Worm (Caenorhabditis elegans) whole organism, young adult: Measurements from ENCODE around the gene F59F5.4.

Experiments
- F33H1.4 ChIP-seq: fragments of 200-800 bp; sonication (Bioruptor generic); IDR thresholded peaks from 2 replicates; pipeline ENCODE4 v1.3.6; 2022; ENCODE audit warnings: missing genetic modification reagents, missing genetic modification characterization, missing compliant biosample characterization
- F49E8.2 ChIP-seq: sonication (generic microtip); optimal IDR thresholded peaks from 3 replicates; lab custom pipeline; 2017; ENCODE audit warnings: missing genetic modification characterization, mild to moderate bottlenecking, missing compliant biosample characterization, antibody characterized with exemption, moderate library complexity; ENCODE audit not compliant: insufficient read depth
- Y95B8A.8 ChIP-seq: fragments of 200-800 bp; sonication (Bioruptor generic); IDR thresholded peaks from 2 replicates; pipeline ENCODE4 v1.3.6; 2022; ENCODE audit warnings: missing genetic modification reagents, missing genetic modification characterization, missing compliant biosample characterization
- bed-2 ChIP-seq: fragments of 200-800 bp; sonication (Bioruptor generic); IDR thresholded peaks from 2 replicates; pipeline ENCODE4 v1.3.6; 2022; ENCODE audit warnings: missing genetic modification reagents, missing genetic modification characterization, missing compliant biosample characterization
- cebp-2 ChIP-seq: fragments of 200-800 bp; sonication (Bioruptor generic); IDR thresholded peaks from 2 replicates; pipeline ENCODE4 v1.3.6; 2022; ENCODE audit warnings: missing genetic modification characterization, missing compliant biosample characterization
- egl-44 ChIP-seq: fragments of 200-800 bp; sonication (Bioruptor generic); IDR thresholded peaks from 2 replicates; pipeline ENCODE4 v1.3.6; 2022; ENCODE audit warnings: missing genetic modification reagents, missing genetic modification characterization, missing compliant biosample characterization
- ets-4 ChIP-seq: fragments of 200-800 bp; sonication (Bioruptor generic); optimal IDR thresholded peaks from 2 replicates; lab custom pipeline; 2018; ENCODE audit warnings: mild to moderate bottlenecking, missing genetic modification characterization, missing compliant biosample characterization
- him-1 ChIP-seq: sonication (generic microtip); optimal IDR thresholded peaks from 2 replicates; lab custom pipeline; 2016; ENCODE audit warnings: missing genotype, missing genetic modification reagents, missing genetic modification characterization, missing compliant biosample characterization
- lin-54 ChIP-seq: fragments of 200-800 bp; sonication (Bioruptor generic); optimal IDR thresholded peaks from 2 replicates; lab custom pipeline; 2018; ENCODE audit warnings: mild to moderate bottlenecking, missing genetic modification characterization, missing compliant biosample characterization
- pha-4 ChIP-seq: fragments of 150-350 bp; sonication (generic microtip); optimal IDR thresholded peaks from 2 replicates; lab custom pipeline; 2014; ENCODE audit warnings: missing biosample characterization, missing genetic modification reagents, missing genetic modification characterization
- rcor-1 ChIP-seq: fragments of 200-800 bp; sonication (Bioruptor generic); IDR thresholded peaks from 2 replicates; pipeline ENCODE4 v1.3.6; 2022; ENCODE audit warnings: missing genetic modification reagents, missing genetic modification characterization, missing compliant biosample characterization
- snpc-3.4 ChIP-seq: sonication (generic microtip); optimal IDR thresholded peaks from 2 replicates; lab custom pipeline; 2017; ENCODE audit warnings: missing genetic modification characterization, mild to moderate bottlenecking, missing compliant biosample characterization, antibody characterized with exemption, moderate library complexity, missing genotype, missing genetic modification reagents

- TF ChIP-seq cebp-2 (GFP tag; lab: Robert Waterston, UW) (no peak), pha-4 (tag; lab: Kevin White, UChicago) (no peak), Y95B8A.8 (GFP tag; lab: Robert Waterston, UW) (no peak), rcor-1 (GFP tag; lab: Robert Waterston, UW) (no peak), lin-54 (no peak), egl-44 (GFP tag; lab: Robert Waterston, UW) (no peak), snpc-3.4 (tag; lab: Kevin White, UChicago) (no peak), F33H1.4 (GFP tag; lab: Robert Waterston, UW) (no peak), bed-2 (GFP tag; lab: Robert Waterston, UW) (no peak), F49E8.2 (tag; lab: Kevin White, UChicago) (no peak), him-1 (tag; lab: Kevin White, UChicago) (no peak), ets-4 (GFP tag; lab: Kevin White, UChicago) (no peak)
Observed at ce11 chrX:10576410-10576809, 33.6 kb downstream of the F59F5.4 start.
